Fruit fly (Drosophila melanogaster) whole organism, prepupa: ENCODE data around the gene CG15202.

Source experiments
- CG10669 ChIP-seq: fragments of 200-800 bp; sonication (Bioruptor generic); optimal IDR thresholded peaks from 3 replicates; lab custom pipeline; 2018; ENCODE audit warnings: missing biosample characterization, mild to moderate bottlenecking, missing genetic modification characterization, moderate library complexity
- CG11762 ChIP-seq: fragments of 200-800 bp; sonication (Bioruptor generic); optimal IDR thresholded peaks from 3 replicates; lab custom pipeline; 2016; ENCODE audit warnings: missing biosample characterization, missing genetic modification characterization; ENCODE audit not compliant: insufficient read depth
- CG15336 ChIP-seq: fragments of 200-800 bp; sonication (Bioruptor generic); IDR thresholded peaks from 2 replicates; pipeline ENCODE4 v1.3.6; 2022; ENCODE audit warnings: missing biosample characterization, missing genetic modification characterization
- CG6276 ChIP-seq: fragments of 200-800 bp; sonication (Bioruptor generic); optimal IDR thresholded peaks from 2 replicates; lab custom pipeline; 2017; ENCODE audit warnings: missing biosample characterization, mild to moderate bottlenecking, missing genetic modification characterization
- CG7368 ChIP-seq: fragments of 200-800 bp; sonication (Bioruptor generic); optimal IDR thresholded peaks from 3 replicates; lab custom pipeline; 2016; ENCODE audit warnings: missing biosample characterization, missing genetic modification characterization
- CG8119 ChIP-seq: fragments of 200-800 bp; sonication (Bioruptor generic); IDR thresholded peaks from 3 replicates; pipeline ENCODE4 v1.3.6; 2022; ENCODE audit warnings: missing biosample characterization, missing genetic modification characterization
- CG8632 ChIP-seq: fragments of 200-800 bp; sonication (Bioruptor generic); optimal IDR thresholded peaks from 3 replicates; lab custom pipeline; 2016; ENCODE audit warnings: missing biosample characterization, missing genetic modification characterization
- Eip78C ChIP-seq: fragments of 200-800 bp; sonication (Bioruptor generic); peaks from one replicate; lab custom pipeline; 2016; ENCODE audit warnings: missing biosample characterization, missing genetic modification characterization
- Hr4 ChIP-seq: fragments of 200-800 bp; sonication (Bioruptor generic); optimal IDR thresholded peaks from 3 replicates; lab custom pipeline; 2016; ENCODE audit warnings: missing biosample characterization, missing genetic modification characterization
- Lpt ChIP-seq: fragments of 200-800 bp; sonication (Bioruptor generic); optimal IDR thresholded peaks from 3 replicates; lab custom pipeline; 2016; ENCODE audit warnings: missing biosample characterization, missing genetic modification characterization
- Met ChIP-seq: fragments of 200-800 bp; sonication (Bioruptor generic); optimal IDR thresholded peaks from 3 replicates; lab custom pipeline; 2016; ENCODE audit warnings: missing biosample characterization, missing genetic modification characterization
- Sox102F ChIP-seq: fragments of 200-800 bp; sonication (Bioruptor generic); optimal IDR thresholded peaks from 2 replicates; lab custom pipeline; 2016; ENCODE audit warnings: missing biosample characterization, mild to moderate bottlenecking, missing genetic modification characterization

DNA sequence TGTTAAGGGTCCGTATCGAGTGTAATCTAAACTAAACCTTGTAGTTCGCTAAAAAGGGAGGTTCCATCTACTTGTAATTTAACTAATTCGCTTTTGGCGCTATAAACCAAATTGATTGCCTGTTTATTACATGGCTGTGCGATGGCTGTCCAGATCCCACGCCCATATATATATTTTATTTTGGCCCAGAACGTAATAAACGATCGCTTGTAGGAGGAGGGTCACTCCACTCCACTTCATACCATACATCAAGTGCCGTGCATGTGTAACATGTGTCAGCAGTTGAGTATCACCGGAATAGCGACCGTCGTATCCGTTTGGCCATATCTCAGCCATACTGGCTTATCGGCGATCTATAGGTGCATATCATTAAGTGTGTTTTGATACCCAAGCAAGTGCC, 47.1 kb upstream of the CG15202 start:
- TF ChIP-seq Lpt (no peak), Sox102F (GFP tag; lab: Kevin White, UChicago) (no peak), Met (GFP tag; lab: Kevin White, UChicago) (no peak), CG7368 (GFP tag; lab: Kevin White, UChicago) (no peak), CG15336 (no peak), CG6276 (GFP tag; lab: Kevin White, UChicago) (no peak), CG8119 (GFP tag; lab: Robert Waterston, UW) (no peak), CG10669 (GFP tag; lab: Kevin White, UChicago) (no peak), CG8632 (GFP tag; lab: Kevin White, UChicago) (no peak), Hr4 (no peak), CG11762 (GFP tag; lab: Kevin White, UChicago) (no peak), Eip78C (GFP tag; lab: Kevin White, UChicago) (no peak)
